Worm (Caenorhabditis elegans) whole organism, young adult: ENCODE results near the gene snu-23.

ENCODE experiments used
- B0035.1 ChIP-seq: sonication (generic microtip); optimal IDR thresholded peaks from 2 replicates; lab custom pipeline; 2016; ENCODE audit warnings: missing genetic modification characterization, mild to moderate bottlenecking, missing compliant biosample characterization, missing genotype, missing genetic modification reagents
- F49E8.2 ChIP-seq: sonication (generic microtip); optimal IDR thresholded peaks from 3 replicates; lab custom pipeline; 2017; ENCODE audit warnings: missing genetic modification characterization, mild to moderate bottlenecking, missing compliant biosample characterization, antibody characterized with exemption, moderate library complexity; ENCODE audit not compliant: insufficient read depth
- F52B5.7 ChIP-seq: sonication (generic microtip); optimal IDR thresholded peaks from 2 replicates; lab custom pipeline; 2016; ENCODE audit warnings: mild to moderate bottlenecking, missing genetic modification characterization, missing compliant biosample characterization
- Y53F4B.3 ChIP-seq: fragments of 200-800 bp; sonication (Bioruptor generic); IDR thresholded peaks from 2 replicates; pipeline ENCODE4 v1.3.6; 2022; ENCODE audit warnings: missing genetic modification reagents, missing genetic modification characterization, missing compliant biosample characterization
- cebp-2 ChIP-seq: fragments of 200-800 bp; sonication (Bioruptor generic); IDR thresholded peaks from 2 replicates; pipeline ENCODE4 v1.3.6; 2022; ENCODE audit warnings: missing genetic modification characterization, missing compliant biosample characterization
- lir-1 ChIP-seq: fragments of 200-800 bp; sonication (Bioruptor generic); conservative IDR thresholded peaks from 2 replicates; pipeline ENCODE4 v1.3.6; 2022; ENCODE audit warnings: missing genetic modification reagents, missing genetic modification characterization, missing compliant biosample characterization
- lsy-27 ChIP-seq: sonication (generic microtip); optimal IDR thresholded peaks from 2 replicates; lab custom pipeline; 2017; ENCODE audit warnings: missing genetic modification characterization, mild to moderate bottlenecking, missing compliant biosample characterization, antibody characterized with exemption, missing genotype, borderline replicate concordance; ENCODE audit not compliant: insufficient read depth
- mcd-1 ChIP-seq: fragments of 200-800 bp; sonication (Bioruptor generic); IDR thresholded peaks from 2 replicates; pipeline ENCODE4 v1.3.6; 2022; ENCODE audit warnings: missing genetic modification reagents, missing genetic modification characterization, missing compliant biosample characterization
- pbrm-1 ChIP-seq: fragments of 200-800 bp; sonication (Bioruptor generic); IDR thresholded peaks from 2 replicates; pipeline ENCODE4 v1.3.6; 2022; ENCODE audit warnings: missing genetic modification reagents, missing genetic modification characterization, missing compliant biosample characterization
- rcor-1 ChIP-seq: fragments of 200-800 bp; sonication (Bioruptor generic); IDR thresholded peaks from 2 replicates; pipeline ENCODE4 v1.3.6; 2022; ENCODE audit warnings: missing genetic modification reagents, missing genetic modification characterization, missing compliant biosample characterization
- unc-62 ChIP-seq: fragments of 150-350 bp; optimal IDR thresholded peaks from 2 replicates; lab custom pipeline; 2014; ENCODE audit warnings: missing biosample characterization, missing genetic modification reagents, missing genetic modification characterization

DNA sequence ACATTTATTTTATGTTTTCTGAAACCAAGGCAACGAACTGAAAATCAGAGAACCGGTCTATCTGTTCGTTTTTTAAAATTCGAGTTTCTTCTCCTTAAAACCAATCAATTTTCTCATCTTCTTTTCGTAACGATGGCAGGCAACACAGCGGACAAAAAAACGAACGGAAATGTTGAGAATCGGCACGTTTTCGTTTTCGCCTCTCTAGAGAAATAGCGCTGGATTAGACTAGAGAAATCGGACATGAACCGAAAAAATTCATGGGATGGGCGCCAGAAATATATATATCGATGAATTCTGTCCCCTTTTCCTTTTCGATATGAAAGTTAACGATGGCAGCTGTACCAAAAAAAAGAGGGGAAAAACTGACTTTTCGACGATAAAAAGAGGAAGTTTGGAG lies 47.5 kb downstream of the snu-23 start:
- TF ChIP-seq unc-62 (no peak), lsy-27 (tag; lab: Kevin White, UChicago) (no peak), Y53F4B.3 (GFP tag; lab: Robert Waterston, UW) (no peak), rcor-1 (GFP tag; lab: Robert Waterston, UW) (no peak), F49E8.2 (tag; lab: Kevin White, UChicago) (no peak), pbrm-1 (GFP tag; lab: Robert Waterston, UW) (no peak), cebp-2 (GFP tag; lab: Robert Waterston, UW) (no peak), B0035.1 (tag; lab: Kevin White, UChicago) (no peak), lir-1 (GFP tag; lab: Robert Waterston, UW) (no peak), mcd-1 (no peak), F52B5.7 (tag; lab: Kevin White, UChicago) (no peak)
